Worm (Caenorhabditis elegans): ENCODE results near the gene fbxa-170.

DNA sequence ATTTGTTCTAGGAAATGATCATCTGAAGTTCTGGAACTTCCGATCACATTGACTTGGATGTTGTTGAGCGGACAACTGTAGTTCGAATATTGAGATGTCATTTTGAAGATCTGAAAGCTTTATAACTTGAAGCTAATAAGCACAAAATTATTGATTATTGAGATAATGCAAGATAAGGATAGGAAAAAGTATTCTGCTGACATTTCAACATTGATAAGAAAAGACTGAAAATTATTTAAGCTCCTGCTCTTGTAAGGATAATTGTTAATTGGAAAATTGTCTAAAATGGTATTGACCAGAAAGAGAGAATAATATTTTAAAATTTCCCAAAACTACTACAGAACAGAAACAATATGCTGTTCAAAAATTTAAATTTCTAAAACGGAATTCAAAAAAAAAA, 3.9 kb downstream of the fbxa-170 start, which contains the start of gene tbx-31:
- TF ChIP-seq unc-62 (GFP tag; optimal IDR thresholded peaks at IDR 0.05) (no peak), pag-3 (tag; optimal IDR thresholded peaks at IDR 0.05; ENCODE audit: borderline replicate concordance, insufficient read depth) (no peak), C16A3.4 (tag; optimal IDR thresholded peaks at IDR 0.05) (no peak), skn-1 (tag; optimal IDR thresholded peaks at IDR 0.05) (no peak), fkh-4 (tag; optimal IDR thresholded peaks at IDR 0.05; ENCODE audit: borderline replicate concordance) (no peak)
